Fruit fly (Drosophila melanogaster): ENCODE data around the gene pip.

dm6 chr3L:19350579-19350978 is 13.2 kb upstream of the pip start:
- no peak for TF ChIP-seq Med (GFP tag)
- TF ChIP-seq CG2202 (tag; optimal IDR thresholded peaks at IDR 0.05), result no peak
- no peak for TF ChIP-seq ATbp (GFP tag; optimal IDR thresholded peaks at IDR 0.05)
- no peak for TF ChIP-seq Xbp1 (GFP tag; optimal IDR thresholded peaks at IDR 0.05)
- TF ChIP-seq CG34224 (GFP tag; IDR thresholded peaks at IDR 0.05; ENCODE audit: partially characterized antibody), result no peak
